Fruit fly (Drosophila melanogaster) whole organism, prepupa: ENCODE data around the gene Naa80.

Source experiments
- CG11294 ChIP-seq: fragments of 200-800 bp; sonication (Bioruptor generic); IDR thresholded peaks from 2 replicates; pipeline ENCODE4 v1.3.6; 2022; ENCODE audit warnings: missing biosample characterization, missing genetic modification characterization
- CG11762 ChIP-seq: fragments of 200-800 bp; sonication (Bioruptor generic); optimal IDR thresholded peaks from 3 replicates; lab custom pipeline; 2016; ENCODE audit warnings: missing biosample characterization, missing genetic modification characterization; ENCODE audit not compliant: insufficient read depth
- CG11902 ChIP-seq: fragments of 200-800 bp; sonication (Bioruptor generic); optimal IDR thresholded peaks from 3 replicates; lab custom pipeline; 2016; ENCODE audit warnings: missing biosample characterization, missing genetic modification characterization
- CG15336 ChIP-seq: fragments of 200-800 bp; sonication (Bioruptor generic); IDR thresholded peaks from 2 replicates; pipeline ENCODE4 v1.3.6; 2022; ENCODE audit warnings: missing biosample characterization, missing genetic modification characterization
- CG16779 ChIP-seq: fragments of 200-800 bp; sonication (Bioruptor generic); optimal IDR thresholded peaks from 3 replicates; lab custom pipeline; 2017; ENCODE audit warnings: missing biosample characterization, mild to moderate bottlenecking, missing genetic modification characterization
- CG3032 ChIP-seq: fragments of 200-800 bp; optimal IDR thresholded peaks from 2 replicates; lab custom pipeline; 2019; ENCODE audit warnings: missing biosample characterization, mild to moderate bottlenecking, missing genetic modification characterization, moderate library complexity
- CG32006 ChIP-seq: fragments of 200-800 bp; sonication (Bioruptor generic); optimal IDR thresholded peaks from 3 replicates; lab custom pipeline; 2017; ENCODE audit warnings: missing biosample characterization, mild to moderate bottlenecking, missing genetic modification characterization
- CG3919 ChIP-seq: fragments of 200-800 bp; sonication (Bioruptor generic); optimal IDR thresholded peaks from 3 replicates; lab custom pipeline; 2016; ENCODE audit warnings: missing biosample characterization, missing genetic modification characterization
- CG6276 ChIP-seq: fragments of 200-800 bp; sonication (Bioruptor generic); optimal IDR thresholded peaks from 2 replicates; lab custom pipeline; 2017; ENCODE audit warnings: missing biosample characterization, mild to moderate bottlenecking, missing genetic modification characterization
- CG6808 ChIP-seq: fragments of 200-800 bp; sonication (Bioruptor generic); optimal IDR thresholded peaks from 3 replicates; lab custom pipeline; 2017; ENCODE audit warnings: missing biosample characterization, missing genetic modification characterization, mild to moderate bottlenecking, moderate library complexity, missing genetic modification reagents
- CG7368 ChIP-seq: fragments of 200-800 bp; sonication (Bioruptor generic); optimal IDR thresholded peaks from 3 replicates; lab custom pipeline; 2016; ENCODE audit warnings: missing biosample characterization, missing genetic modification characterization
- CG8119 ChIP-seq: fragments of 200-800 bp; sonication (Bioruptor generic); IDR thresholded peaks from 3 replicates; pipeline ENCODE4 v1.3.6; 2022; ENCODE audit warnings: missing biosample characterization, missing genetic modification characterization
- Ets21C ChIP-seq: fragments of 200-800 bp; sonication (Bioruptor generic); optimal IDR thresholded peaks from 3 replicates; lab custom pipeline; 2016; ENCODE audit warnings: missing biosample characterization, missing genetic modification characterization
- Ets96B ChIP-seq: fragments of 200-800 bp; optimal IDR thresholded peaks from 2 replicates; lab custom pipeline; 2019; ENCODE audit warnings: missing biosample characterization, mild to moderate bottlenecking, missing genetic modification characterization, moderate library complexity
- Gug ChIP-seq: fragments of 200-800 bp; sonication (Bioruptor generic); IDR thresholded peaks from 2 replicates; pipeline ENCODE4 v1.3.6; 2022; ENCODE audit warnings: missing biosample characterization, missing genetic modification characterization
- Hr39 ChIP-seq: fragments of 200-800 bp; sonication (Bioruptor generic); optimal IDR thresholded peaks from 2 replicates; lab custom pipeline; 2016; ENCODE audit warnings: missing biosample characterization, missing genetic modification characterization
- Hr4 ChIP-seq: fragments of 200-800 bp; sonication (Bioruptor generic); optimal IDR thresholded peaks from 3 replicates; lab custom pipeline; 2016; ENCODE audit warnings: missing biosample characterization, missing genetic modification characterization
- Lpt ChIP-seq: fragments of 200-800 bp; sonication (Bioruptor generic); optimal IDR thresholded peaks from 3 replicates; lab custom pipeline; 2016; ENCODE audit warnings: missing biosample characterization, missing genetic modification characterization
- OdsH ChIP-seq: fragments of 200-800 bp; sonication (Bioruptor generic); optimal IDR thresholded peaks from 3 replicates; lab custom pipeline; 2016; ENCODE audit warnings: missing biosample characterization, missing genetic modification characterization
- Smox ChIP-seq: fragments of 200-800 bp; sonication (Bioruptor generic); optimal IDR thresholded peaks from 3 replicates; lab custom pipeline; 2016; ENCODE audit warnings: missing biosample characterization, missing genetic modification characterization
- Sox14 ChIP-seq: fragments of 200-800 bp; sonication (Bioruptor generic); optimal IDR thresholded peaks from 3 replicates; lab custom pipeline; 2016; ENCODE audit warnings: missing biosample characterization, missing genetic modification characterization
- Sox15 ChIP-seq: fragments of 200-800 bp; sonication (Bioruptor generic); optimal IDR thresholded peaks from 3 replicates; lab custom pipeline; 2016; ENCODE audit warnings: missing biosample characterization, missing genetic modification characterization
- achi ChIP-seq: fragments of 200-800 bp; sonication (Bioruptor generic); optimal IDR thresholded peaks from 3 replicates; lab custom pipeline; 2016; ENCODE audit warnings: missing biosample characterization, missing genetic modification characterization
- dsx ChIP-seq: fragments of 200-800 bp; optimal IDR thresholded peaks from 3 replicates; lab custom pipeline; 2019; ENCODE audit warnings: missing biosample characterization, mild to moderate bottlenecking, missing genetic modification characterization, moderate library complexity; ENCODE audit not compliant: poor library complexity, severe bottlenecking
- fd59A ChIP-seq: fragments of 200-800 bp; sonication (Bioruptor generic); optimal IDR thresholded peaks from 2 replicates; lab custom pipeline; 2017; ENCODE audit warnings: missing biosample characterization, mild to moderate bottlenecking, missing genetic modification characterization, missing genetic modification reagents
- fd85E ChIP-seq: fragments of 200-800 bp; sonication (Bioruptor generic); optimal IDR thresholded peaks from 3 replicates; lab custom pipeline; 2016; ENCODE audit warnings: missing biosample characterization, missing genetic modification characterization
- fkh ChIP-seq: fragments of 200-800 bp; sonication (Bioruptor generic); optimal IDR thresholded peaks from 3 replicates; lab custom pipeline; 2017; ENCODE audit warnings: missing biosample characterization, mild to moderate bottlenecking, missing genetic modification characterization, moderate library complexity
- lz ChIP-seq: fragments of 200-800 bp; sonication (Bioruptor generic); optimal IDR thresholded peaks from 3 replicates; lab custom pipeline; 2016; ENCODE audit warnings: missing biosample characterization, missing genetic modification characterization
- net ChIP-seq: fragments of 200-800 bp; sonication (Bioruptor generic); optimal IDR thresholded peaks from 3 replicates; lab custom pipeline; 2016; ENCODE audit warnings: missing biosample characterization, missing genetic modification characterization
- pdm3 ChIP-seq: fragments of 200-800 bp; sonication (Bioruptor generic); optimal IDR thresholded peaks from 3 replicates; lab custom pipeline; 2016; ENCODE audit warnings: missing biosample characterization, missing genetic modification characterization
- spab ChIP-seq: fragments of 200-800 bp; sonication (Bioruptor generic); optimal IDR thresholded peaks from 2 replicates; lab custom pipeline; 2017; ENCODE audit warnings: missing biosample characterization, mild to moderate bottlenecking, missing genetic modification characterization, missing genetic modification reagents
- svp ChIP-seq: fragments of 200-800 bp; sonication (Bioruptor generic); peaks from one replicate; lab custom pipeline; 2016; ENCODE audit warnings: missing biosample characterization, missing genetic modification characterization

Gene Naa80

dm6 chr3R:9808946-9809545 lies 41.4 kb downstream of the Naa80 start, which contains the start of gene FBXO11 (continued):
- TF ChIP-seq fkh (GFP tag; lab: Kevin White, UChicago) (peak; percentile 96), CG32006 (GFP tag; lab: Kevin White, UChicago) (no peak), CG11762 (GFP tag; lab: Kevin White, UChicago) (no peak), CG11294 (GFP tag; lab: Robert Waterston, UW) (no peak), CG6276 (GFP tag; lab: Kevin White, UChicago) (no peak), CG3032 (no peak), CG15336 (peak; percentile 50), Hr4 (GFP tag; lab: Kevin White, UChicago) (no peak)

dm6 chr3R:9812447-9812846 lies 44.8 kb downstream of the Naa80 start, which contains the start of gene CG8534:
CG8534 (plus strand) TSS chr3R:9812747.
- TF ChIP-seq CG6808 (GFP tag; lab: Kevin White, UChicago): no peak
- no peak for TF ChIP-seq Gug (GFP tag; lab: Robert Waterston, UW)
- TF ChIP-seq CG3919 (GFP tag; lab: Kevin White, UChicago): no peak
- no peak for TF ChIP-seq CG11294 (GFP tag; lab: Robert Waterston, UW)
- TF ChIP-seq dsx: no peak
- no peak for TF ChIP-seq OdsH
- no peak for TF ChIP-seq CG7368 (GFP tag; lab: Kevin White, UChicago)

dm6 chr3R:9813861-9814260 lies 46.2 kb downstream of the Naa80 start, which contains the start of gene eloF:
eloF (plus strand) TSS chr3R:9814161.
- TF ChIP-seq OdsH: no peak
- no peak for TF ChIP-seq Hr39
- TF ChIP-seq CG3919 (GFP tag; lab: Kevin White, UChicago): no peak
- no peak for TF ChIP-seq achi
- TF ChIP-seq Sox14 (GFP tag; lab: Kevin White, UChicago): no peak
- no peak for TF ChIP-seq svp (GFP tag; lab: Kevin White, UChicago)
- TF ChIP-seq spab (GFP tag; lab: Kevin White, UChicago): no peak
- TF ChIP-seq CG11902 (GFP tag; lab: Kevin White, UChicago): no peak
- no peak for TF ChIP-seq fkh (GFP tag; lab: Kevin White, UChicago)
- TF ChIP-seq Smox: no peak
- TF ChIP-seq CG11294 (GFP tag; lab: Robert Waterston, UW): no peak
- TF ChIP-seq Ets21C (GFP tag; lab: Kevin White, UChicago): no peak
- TF ChIP-seq pdm3 (GFP tag; lab: Kevin White, UChicago): no peak
- no peak for TF ChIP-seq fd85E (GFP tag; lab: Kevin White, UChicago)
- TF ChIP-seq, all 60 proteins: peak for 0

- no peak for TF ChIP-seq Lpt (GFP tag; lab: Kevin White, UChicago)
- TF ChIP-seq svp (GFP tag; lab: Kevin White, UChicago): no peak
- TF ChIP-seq CG6276 (GFP tag; lab: Kevin White, UChicago): no peak
- TF ChIP-seq Ets96B: no peak
- no peak for TF ChIP-seq CG16779 (tag; lab: Kevin White, UChicago)
- no peak for TF ChIP-seq Sox15 (GFP tag; lab: Kevin White, UChicago)
- TF ChIP-seq CG8119 (GFP tag; lab: Robert Waterston, UW): no peak
These were observed 49.2 kb downstream of the Naa80 start, which contains the start of gene CG16904 for dm6 chr3R:9816879-9817278. CG16904 (minus strand) TSS chr3R:9816979.

dm6 chr3R:9818295-9818694 lies 50.7 kb downstream of the Naa80 start, which contains the start of gene CG9459:
CG9459 (minus strand) TSS chr3R:9818395.
- no peak for TF ChIP-seq Hr4 (GFP tag; lab: Kevin White, UChicago)
- TF ChIP-seq CG11294 (GFP tag; lab: Robert Waterston, UW): no peak
- TF ChIP-seq net (GFP tag; lab: Kevin White, UChicago): no peak
- no peak for TF ChIP-seq lz (GFP tag; lab: Kevin White, UChicago)
- TF ChIP-seq fd59A (GFP tag; lab: Kevin White, UChicago): no peak
